Fruit fly (Drosophila melanogaster) whole organism, pupa: Measurements from ENCODE around the gene CG18666.

Source experiments
- CG10348 ChIP-seq: fragments of 200-800 bp; sonication (Bioruptor generic); IDR thresholded peaks from 2 replicates; pipeline ENCODE4 v1.3.6; 2022; ENCODE audit warnings: missing biosample characterization, missing genetic modification characterization
- CG12605 ChIP-seq: fragments of 200-800 bp; sonication (Bioruptor generic); IDR thresholded peaks from 2 replicates; pipeline ENCODE4 v1.3.6; 2022; ENCODE audit warnings: missing biosample characterization, missing genetic modification characterization
- CG13204 ChIP-seq: fragments of 200-800 bp; sonication (Bioruptor generic); optimal IDR thresholded peaks from 2 replicates; lab custom pipeline; 2018; ENCODE audit warnings: missing biosample characterization, mild to moderate bottlenecking, missing genetic modification characterization, moderate library complexity
- CG14655 ChIP-seq: fragments of 200-800 bp; sonication (Bioruptor generic); optimal IDR thresholded peaks from 3 replicates; lab custom pipeline; 2017; ENCODE audit warnings: mild to moderate bottlenecking, missing biosample characterization, missing genetic modification reagents, missing genetic modification characterization
- CG15710 ChIP-seq: fragments of 200-800 bp; sonication (Bioruptor generic); optimal IDR thresholded peaks from 2 replicates; lab custom pipeline; 2018; ENCODE audit warnings: missing biosample characterization, mild to moderate bottlenecking, missing genetic modification characterization, moderate library complexity
- CG17806 ChIP-seq: fragments of 200-800 bp; sonication (Bioruptor generic); optimal IDR thresholded peaks from 2 replicates; lab custom pipeline; 2018; ENCODE audit warnings: missing biosample characterization, mild to moderate bottlenecking, missing genetic modification characterization, moderate library complexity
- CG32121 ChIP-seq: fragments of 200-800 bp; sonication (Bioruptor generic); IDR thresholded peaks from 2 replicates; pipeline ENCODE4 v1.3.6; 2022; ENCODE audit warnings: missing biosample characterization, missing genetic modification characterization
- CG34367 ChIP-seq: fragments of 200-800 bp; sonication (Bioruptor generic); optimal IDR thresholded peaks from 2 replicates; lab custom pipeline; 2018; ENCODE audit warnings: missing biosample characterization, mild to moderate bottlenecking, missing genetic modification characterization
- CG4496 ChIP-seq: fragments of 200-800 bp; sonication (Bioruptor generic); IDR thresholded peaks from 3 replicates; pipeline ENCODE4 v1.3.6; 2022; ENCODE audit warnings: missing biosample characterization, missing genetic modification characterization
- CG8159 ChIP-seq: fragments of 200-800 bp; sonication (Bioruptor generic); optimal IDR thresholded peaks from 3 replicates; lab custom pipeline; 2018; ENCODE audit warnings: missing biosample characterization, mild to moderate bottlenecking, missing genetic modification characterization, moderate library complexity
- CG8301 ChIP-seq: fragments of 200-800 bp; sonication (Bioruptor generic); optimal IDR thresholded peaks from 2 replicates; lab custom pipeline; 2018; ENCODE audit warnings: missing biosample characterization, mild to moderate bottlenecking, missing genetic modification characterization
- CG9948 ChIP-seq: fragments of 200-800 bp; sonication (Bioruptor generic); optimal IDR thresholded peaks from 2 replicates; lab custom pipeline; 2018; ENCODE audit warnings: missing biosample characterization, mild to moderate bottlenecking, missing genetic modification characterization, moderate library complexity
- D1 ChIP-seq: fragments of 200-800 bp; sonication (Bioruptor generic); optimal IDR thresholded peaks from 2 replicates; lab custom pipeline; 2018; ENCODE audit warnings: missing biosample characterization, mild to moderate bottlenecking, missing genetic modification characterization, moderate library complexity
- EcR ChIP-seq: fragments of 200-800 bp; sonication (Bioruptor generic); optimal IDR thresholded peaks from 3 replicates; lab custom pipeline; 2019; ENCODE audit warnings: missing biosample characterization, missing genetic modification characterization, mild to moderate bottlenecking, moderate library complexity, missing genetic modification reagents
- Ets98B ChIP-seq: fragments of 200-800 bp; sonication (Bioruptor generic); IDR thresholded peaks from 2 replicates; pipeline ENCODE4 v1.3.6; 2022; ENCODE audit warnings: missing biosample characterization, missing genetic modification characterization
- Pif1A ChIP-seq: fragments of 200-800 bp; sonication (Bioruptor generic); optimal IDR thresholded peaks from 3 replicates; lab custom pipeline; 2016; ENCODE audit warnings: missing biosample characterization, missing genetic modification characterization
- Pif1B ChIP-seq: fragments of 200-800 bp; sonication (Bioruptor generic); optimal IDR thresholded peaks from 3 replicates; lab custom pipeline; 2016; ENCODE audit warnings: missing biosample characterization, missing genetic modification characterization
- Snoo ChIP-seq: fragments of 200-800 bp; sonication (Bioruptor generic); optimal IDR thresholded peaks from 3 replicates; lab custom pipeline; 2017; ENCODE audit warnings: missing biosample characterization, mild to moderate bottlenecking, missing genetic modification characterization, inconsistent platforms
- fd96Ca ChIP-seq: fragments of 200-800 bp; sonication (Bioruptor generic); IDR thresholded peaks from 3 replicates; pipeline ENCODE4 v1.3.6; 2022; ENCODE audit warnings: missing biosample characterization, missing genetic modification characterization
- gl ChIP-seq: fragments of 200-800 bp; sonication (Bioruptor generic); optimal IDR thresholded peaks from 2 replicates; lab custom pipeline; 2018; ENCODE audit warnings: missing biosample characterization, mild to moderate bottlenecking, missing genetic modification characterization
- rn ChIP-seq: fragments of 200-800 bp; sonication (Bioruptor generic); IDR thresholded peaks from 2 replicates; pipeline ENCODE4 v1.3.6; 2022; ENCODE audit warnings: missing biosample characterization, missing genetic modification characterization

Gene CG18666

dm6 chr2L:11070862-11071261 is 36.3 kb downstream of the CG18666 start, which contains the start of gene CG14915:
CG14915 (plus strand) TSS chr2L:11071027.
- TF ChIP-seq CG14655 (GFP tag; lab: Kevin White, UChicago) (no peak), CG9948 (tag; lab: Kevin White, UChicago) (no peak), CG4496 (no peak), CG8301 (tag; lab: Kevin White, UChicago) (no peak), CG32121 (no peak)

- TF ChIP-seq CG15710 (peak; percentile 78), EcR (GFP tag; lab: Kevin White, UChicago) (peak; percentile 63), CG8159 (peak; percentile 78), Pif1A (peak; percentile 82), CG8301 (tag; lab: Kevin White, UChicago) (peak; percentile 67), D1 (peak; percentile 35), CG12605 (GFP tag; lab: Robert Waterston, UW) (no peak), CG17806 (peak; percentile 81), CG14655 (GFP tag; lab: Kevin White, UChicago) (peak; percentile 76), CG4496 (peak; percentile 68; the same call in 2 of the 3 replicates), CG34367 (tag; lab: Kevin White, UChicago) (peak; percentile 75), CG13204 (GFP tag; lab: Kevin White, UChicago) (peak; percentile 23), gl (peak; percentile 57), fd96Ca (peak; percentile 61; the same call in 2 of the 3 replicates), CG9948 (tag; lab: Kevin White, UChicago) (peak; percentile 79), Snoo (tag; lab: Kevin White, UChicago) (peak; percentile 23), CG10348 (no peak), rn (no peak), Pif1B (GFP tag; lab: Kevin White, UChicago) (peak; percentile 71), CG32121 (no peak), Ets98B (no peak)
These were observed 37.7 kb downstream of the CG18666 start for dm6 chr2L:11072250-11072649.

dm6 chr2L:11072880-11073279 is 38.3 kb downstream of the CG18666 start:
- TF ChIP-seq CG8301 (tag; lab: Kevin White, UChicago) = peak; percentile 55
- TF ChIP-seq CG8159 = peak; percentile 15
- TF ChIP-seq EcR (GFP tag; lab: Kevin White, UChicago) = no peak
- TF ChIP-seq CG10348 = no peak
- TF ChIP-seq CG15710 = peak; percentile 21
- peak; percentile 66 for TF ChIP-seq CG14655 (GFP tag; lab: Kevin White, UChicago)
- no peak for TF ChIP-seq rn
- no peak for TF ChIP-seq gl
- no peak for TF ChIP-seq D1
- no peak for TF ChIP-seq CG32121
- TF ChIP-seq Pif1A = no peak
- no peak for TF ChIP-seq Snoo (tag; lab: Kevin White, UChicago)
- TF ChIP-seq CG17806 = peak; percentile 40
- no peak for TF ChIP-seq CG13204 (GFP tag; lab: Kevin White, UChicago)
- TF ChIP-seq Ets98B = no peak
- no peak for TF ChIP-seq CG12605 (GFP tag; lab: Robert Waterston, UW)
- no peak for TF ChIP-seq Pif1B (GFP tag; lab: Kevin White, UChicago)
- no peak for TF ChIP-seq CG4496
- peak; percentile 56 for TF ChIP-seq CG9948 (tag; lab: Kevin White, UChicago)
- TF ChIP-seq fd96Ca = no peak
- peak; percentile 33 for TF ChIP-seq CG34367 (tag; lab: Kevin White, UChicago)

- TF ChIP-seq CG14655 (GFP tag; lab: Kevin White, UChicago) (peak; percentile 58), CG34367 (tag; lab: Kevin White, UChicago) (peak; percentile 54), Snoo (tag; lab: Kevin White, UChicago) (no peak), CG12605 (GFP tag; lab: Robert Waterston, UW) (no peak), Pif1B (GFP tag; lab: Kevin White, UChicago) (no peak), CG15710 (peak; percentile 59), CG8301 (tag; lab: Kevin White, UChicago) (peak; percentile 62), fd96Ca (no peak), Pif1A (peak; percentile 8), rn (no peak), CG13204 (GFP tag; lab: Kevin White, UChicago) (no peak), CG10348 (no peak), CG4496 (no peak), EcR (GFP tag; lab: Kevin White, UChicago) (no peak), CG8159 (peak; percentile 48), Ets98B (no peak), CG9948 (tag; lab: Kevin White, UChicago) (peak; percentile 50), CG32121 (no peak), D1 (no peak), CG17806 (peak; percentile 9), gl (no peak)
These were observed 39.4 kb downstream of the CG18666 start for dm6 chr2L:11073947-11074346.

dm6 chr2L:11075114-11075513 is 40.5 kb downstream of the CG18666 start, which contains the start of gene CG43725:
CG43725 (plus strand) TSS chr2L:11075513.
- TF ChIP-seq EcR (GFP tag; lab: Kevin White, UChicago) (no peak), CG12605 (GFP tag; lab: Robert Waterston, UW) (no peak), D1 (no peak), Snoo (tag; lab: Kevin White, UChicago) (no peak), CG8159 (no peak), CG34367 (tag; lab: Kevin White, UChicago) (no peak), rn (no peak), Pif1A (no peak), Pif1B (GFP tag; lab: Kevin White, UChicago) (no peak), CG10348 (no peak), Ets98B (no peak), CG9948 (tag; lab: Kevin White, UChicago) (no peak), CG8301 (tag; lab: Kevin White, UChicago) (no peak), CG32121 (no peak), CG15710 (no peak), fd96Ca (no peak), CG14655 (GFP tag; lab: Kevin White, UChicago) (no peak)

- TF ChIP-seq CG12605 (GFP tag; lab: Robert Waterston, UW) = no peak
- no peak for TF ChIP-seq CG17806
- TF ChIP-seq CG13204 (GFP tag; lab: Kevin White, UChicago) = no peak
- TF ChIP-seq Pif1B (GFP tag; lab: Kevin White, UChicago) = no peak
- no peak for TF ChIP-seq CG9948 (tag; lab: Kevin White, UChicago)
- TF ChIP-seq, all 21 proteins: peak for 0
These were observed 46.7 kb downstream of the CG18666 start, which contains the start of gene AstC for dm6 chr2L:11081337-11081736. AstC (minus strand) TSS chr2L:11081399.
